Worm (Caenorhabditis elegans) whole organism, L2 larva: ENCODE measurements around the gene inx-6.

ENCODE experiments used
- C34F6.9 ChIP-seq: fragments of 150-350 bp; optimal IDR thresholded peaks from 2 replicates; lab custom pipeline; 2014; ENCODE audit warnings: missing biosample characterization, missing genetic modification characterization
- F13H6.1 ChIP-seq: sonication (generic microtip); optimal IDR thresholded peaks from 2 replicates; lab custom pipeline; 2016; ENCODE audit warnings: missing genetic modification characterization, missing compliant biosample characterization
- R02D3.7 ChIP-seq: fragments of 150-350 bp; optimal IDR thresholded peaks from 2 replicates; lab custom pipeline; 2014; ENCODE audit warnings: missing biosample characterization, missing genetic modification characterization
- Y55F3AM.14 ChIP-seq: fragments of 200-800 bp; sonication (Bioruptor generic); optimal IDR thresholded peaks from 2 replicates; lab custom pipeline; 2018; ENCODE audit warnings: mild to moderate bottlenecking, missing genetic modification characterization, missing compliant biosample characterization
- ZK546.5 ChIP-seq: sonication (generic microtip); optimal IDR thresholded peaks from 2 replicates; lab custom pipeline; 2017; ENCODE audit warnings: missing biosample characterization, missing genetic modification characterization
- alr-1 ChIP-seq: fragments of 150-350 bp; optimal IDR thresholded peaks from 2 replicates; lab custom pipeline; 2014; ENCODE audit warnings: missing biosample characterization, missing genetic modification characterization
- aly-2 ChIP-seq: fragments of 150-350 bp; optimal IDR thresholded peaks from 2 replicates; lab custom pipeline; 2014; ENCODE audit warnings: missing biosample characterization, missing genetic modification characterization
- ama-1 ChIP-seq: fragments of 150-350 bp; optimal IDR thresholded peaks from 2 replicates; lab custom pipeline; 2018; ENCODE audit warnings: inconsistent platforms
- blmp-1 ChIP-seq: sonication (generic microtip); optimal IDR thresholded peaks from 2 replicates; lab custom pipeline; 2017; ENCODE audit warnings: missing genetic modification characterization, mild to moderate bottlenecking, missing compliant biosample characterization, antibody characterized with exemption, moderate library complexity; ENCODE audit not compliant: insufficient read depth
- ceh-16 ChIP-seq: fragments of 150-350 bp; optimal IDR thresholded peaks from 2 replicates; lab custom pipeline; 2014; ENCODE audit warnings: missing biosample characterization, missing genetic modification characterization
- ceh-82 ChIP-seq: fragments of 150-350 bp; optimal IDR thresholded peaks from 2 replicates; lab custom pipeline; 2014; ENCODE audit warnings: missing biosample characterization, missing genetic modification characterization
- crh-2 ChIP-seq: sonication (generic microtip); optimal IDR thresholded peaks from 2 replicates; lab custom pipeline; 2017; ENCODE audit warnings: missing biosample characterization, missing genetic modification characterization
- dmd-4 ChIP-seq: sonication (generic microtip); optimal IDR thresholded peaks from 2 replicates; lab custom pipeline; 2017; ENCODE audit warnings: missing biosample characterization, missing genetic modification characterization
- egl-27 ChIP-seq: sonication (generic microtip); optimal IDR thresholded peaks from 3 replicates; lab custom pipeline; 2017; ENCODE audit warnings: missing biosample characterization, missing genetic modification reagents, missing genetic modification characterization
- elt-3 ChIP-seq: sonication (generic microtip); optimal IDR thresholded peaks from 2 replicates; lab custom pipeline; 2017; ENCODE audit warnings: missing biosample characterization, missing genetic modification characterization
- fos-1 ChIP-seq: fragments of 150-350 bp; optimal IDR thresholded peaks from 2 replicates; lab custom pipeline; 2014; ENCODE audit warnings: missing biosample characterization, missing genetic modification characterization
- gmeb-1 ChIP-seq: fragments of 150-350 bp; optimal IDR thresholded peaks from 2 replicates; lab custom pipeline; 2014; ENCODE audit warnings: missing biosample characterization, missing genetic modification characterization
- lin-11 ChIP-seq: fragments of 150-350 bp; sonication (generic microtip); optimal IDR thresholded peaks from 2 replicates; lab custom pipeline; 2014; ENCODE audit warnings: missing biosample characterization, missing genetic modification characterization, inconsistent platforms, mixed read lengths
- lin-13 ChIP-seq: fragments of 150-350 bp; optimal IDR thresholded peaks from 2 replicates; lab custom pipeline; 2014; ENCODE audit warnings: missing biosample characterization, missing genetic modification reagents, missing genetic modification characterization
- lin-39 ChIP-seq: fragments of 150-350 bp; optimal IDR thresholded peaks from 2 replicates; lab custom pipeline; 2014; ENCODE audit warnings: missing biosample characterization, missing genetic modification reagents, missing genetic modification characterization
- lsy-2 ChIP-seq, 2 experiments: fragments of 150-350 bp in 1 of 2; sonication (generic microtip) in 1 of 2; optimal IDR thresholded peaks; 2 replicates each; lab custom pipeline; 2014 to 2017; ENCODE audit warnings: missing biosample characterization in 2 of 2, missing genetic modification characterization in 2 of 2
- mab-5 ChIP-seq: fragments of 150-350 bp; optimal IDR thresholded peaks from 2 replicates; lab custom pipeline; 2014; ENCODE audit warnings: missing biosample characterization, missing genetic modification characterization
- mdl-1 ChIP-seq, 2 experiments: fragments of 150-350 bp in 1 of 2; sonication (generic microtip) in 1 of 2; optimal IDR thresholded peaks; 2 replicates each; lab custom pipeline; 2017; ENCODE audit warnings: missing biosample characterization in 2 of 2, missing genetic modification characterization in 2 of 2
- nhr-10 ChIP-seq: sonication (generic microtip); optimal IDR thresholded peaks from 2 replicates; lab custom pipeline; 2017; ENCODE audit warnings: missing biosample characterization, missing genetic modification characterization
- nhr-12 ChIP-seq: fragments of 150-350 bp; optimal IDR thresholded peaks from 2 replicates; lab custom pipeline; 2014; ENCODE audit warnings: missing biosample characterization, missing genetic modification characterization
- nhr-129 ChIP-seq: fragments of 150-350 bp; optimal IDR thresholded peaks from 2 replicates; lab custom pipeline; 2014; ENCODE audit warnings: missing biosample characterization, missing genetic modification characterization
- nhr-21 ChIP-seq: fragments of 150-350 bp; optimal IDR thresholded peaks from 2 replicates; lab custom pipeline; 2014; ENCODE audit warnings: missing biosample characterization, missing genetic modification characterization
- nhr-23 ChIP-seq: fragments of 150-350 bp; optimal IDR thresholded peaks from 2 replicates; lab custom pipeline; 2014; ENCODE audit warnings: missing biosample characterization, missing genetic modification reagents, missing genetic modification characterization
- nhr-237 ChIP-seq: fragments of 150-350 bp; optimal IDR thresholded peaks from 2 replicates; lab custom pipeline; 2014; ENCODE audit warnings: missing biosample characterization, missing genetic modification characterization
- nhr-25 ChIP-seq: fragments of 150-350 bp; sonication (generic microtip); optimal IDR thresholded peaks from 3 replicates; lab custom pipeline; 2014; ENCODE audit warnings: missing biosample characterization, missing genetic modification characterization
- nhr-6 ChIP-seq: fragments of 150-350 bp; optimal IDR thresholded peaks from 2 replicates; lab custom pipeline; 2014; ENCODE audit warnings: missing biosample characterization, missing genetic modification characterization
- peb-1 ChIP-seq: fragments of 150-350 bp; optimal IDR thresholded peaks from 2 replicates; lab custom pipeline; 2014; ENCODE audit warnings: missing biosample characterization, missing genetic modification characterization
- sem-4 ChIP-seq: fragments of 150-350 bp; optimal IDR thresholded peaks from 2 replicates; lab custom pipeline; 2014; ENCODE audit warnings: missing biosample characterization, missing genetic modification reagents, missing genetic modification characterization
- skn-1 ChIP-seq: sonication (generic microtip); optimal IDR thresholded peaks from 2 replicates; lab custom pipeline; 2017; ENCODE audit warnings: missing biosample characterization, missing genetic modification characterization
- sma-3 ChIP-seq: sonication (generic microtip); optimal IDR thresholded peaks from 2 replicates; lab custom pipeline; 2016; ENCODE audit warnings: missing genetic modification reagents, missing genetic modification characterization, missing compliant biosample characterization
- sma-9 ChIP-seq, 2 experiments: fragments of 150-350 bp in 1 of 2; sonication (generic microtip) in 1 of 2; optimal IDR thresholded peaks; 2 replicates each; lab custom pipeline; 2014 to 2016; ENCODE audit warnings: missing genetic modification characterization in 2 of 2, mild to moderate bottlenecking in 1 of 2, missing biosample characterization in 1 of 2, missing compliant biosample characterization in 1 of 2, missing genetic modification reagents in 1 of 2, moderate library complexity in 1 of 2
- snpc-4 ChIP-seq: fragments of 150-350 bp; optimal IDR thresholded peaks from 2 replicates; lab custom pipeline; 2014; ENCODE audit warnings: missing biosample characterization, missing genetic modification characterization
- unc-55 ChIP-seq: fragments of 150-350 bp; sonication (generic microtip); optimal IDR thresholded peaks from 3 replicates; lab custom pipeline; 2014; ENCODE audit warnings: missing biosample characterization, missing genetic modification reagents, missing genetic modification characterization
- zag-1 ChIP-seq: fragments of 150-350 bp; optimal IDR thresholded peaks from 2 replicates; lab custom pipeline; 2014; ENCODE audit warnings: missing biosample characterization, missing genetic modification characterization
- ztf-1 ChIP-seq: fragments of 200-800 bp; sonication (Bioruptor generic); conservative IDR thresholded peaks from 2 replicates; pipeline ENCODE4 v1.3.6; 2022; ENCODE audit warnings: missing genetic modification characterization, missing compliant biosample characterization
- ztf-4 ChIP-seq: fragments of 150-350 bp; optimal IDR thresholded peaks from 2 replicates; lab custom pipeline; 2014; ENCODE audit warnings: missing biosample characterization, missing genetic modification characterization

inx-6 gene

DNA sequence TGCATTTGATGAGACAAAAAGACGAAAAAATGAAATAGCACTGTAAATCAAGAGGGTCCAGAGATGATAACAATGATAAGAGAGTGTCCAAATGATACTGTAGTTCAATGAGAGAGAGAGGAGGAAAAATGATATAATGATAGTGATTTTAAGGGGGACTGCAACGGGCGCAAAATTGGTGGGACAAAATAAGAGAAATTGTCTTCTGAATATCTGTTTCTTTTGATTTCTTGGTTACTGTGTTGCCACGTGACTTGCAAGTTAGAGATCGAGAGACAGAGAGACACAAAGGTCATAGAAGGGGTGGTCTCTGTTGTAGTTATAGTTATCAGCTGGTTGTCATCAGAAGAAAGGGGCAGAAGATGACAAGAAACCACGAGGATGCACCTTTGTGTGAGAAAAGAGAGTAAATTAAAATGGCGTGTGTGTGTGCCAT is 30.4 kb upstream of the inx-6 start (continued):
- TF ChIP-seq nhr-25 (tag; lab: Kevin White, UChicago) = peak; percentile 78
- TF ChIP-seq elt-3 (tag; lab: Kevin White, UChicago) = no peak
- no peak for TF ChIP-seq dmd-4 (tag; lab: Kevin White, UChicago)

ce11 chrIV:12717531-12717930 is 28.9 kb upstream of the inx-6 start, which contains the start of gene C27D8.1:
TSS of gene C27D8.1 (plus strand) at chrIV:12717831.
- TF ChIP-seq peb-1 (tag; lab: Kevin White, UChicago) = no peak
- no peak for TF ChIP-seq alr-1 (tag; lab: Kevin White, UChicago)
- TF ChIP-seq Y55F3AM.14 = no peak
- TF ChIP-seq sma-3 = no peak
- no peak for TF ChIP-seq nhr-12 (tag; lab: Kevin White, UChicago)
- no peak for TF ChIP-seq unc-55 (GFP tag; lab: Kevin White, UChicago)
- TF ChIP-seq lin-11 (tag; lab: Kevin White, UChicago) = no peak

DNA sequence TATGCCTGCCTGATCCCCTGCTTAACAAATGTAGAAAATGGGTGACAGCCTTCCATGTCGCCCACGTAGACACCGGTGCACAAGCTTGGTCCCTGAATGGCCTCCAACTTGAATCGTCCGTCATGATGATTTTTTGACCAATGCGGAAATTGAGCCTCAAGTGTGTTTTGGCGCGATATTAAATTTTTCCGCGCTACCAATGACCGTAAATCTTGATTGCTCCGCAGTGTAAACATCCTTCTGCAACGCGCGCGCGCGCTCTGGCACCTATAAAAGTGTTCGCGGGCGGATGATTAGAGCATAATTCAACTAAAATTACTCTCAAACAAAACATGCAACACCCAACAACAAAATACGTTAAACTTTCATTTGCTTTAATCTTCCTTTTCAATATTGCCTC is 26.7 kb upstream of the inx-6 start, which contains the start of gene idpp-7:
Gene idpp-7, plus strand, starts transcription at position 301 of the 400 bp plus-strand sequence.
- no peak for TF ChIP-seq lsy-2 (tag; optimal IDR thresholded peaks at IDR 0.05; lab: Kevin White, UChicago)
- TF ChIP-seq peb-1 (tag; lab: Kevin White, UChicago) = no peak
- TF ChIP-seq nhr-10 = no peak
- no peak for TF ChIP-seq zag-1 (tag; lab: Kevin White, UChicago)
- TF ChIP-seq nhr-6 = no peak
- TF ChIP-seq egl-27 = no peak
- TF ChIP-seq F13H6.1 (tag; lab: Kevin White, UChicago) = no peak
- no peak for TF ChIP-seq ztf-4 (tag; lab: Kevin White, UChicago)
- no peak for TF ChIP-seq aly-2 (tag; lab: Kevin White, UChicago)
- TF ChIP-seq skn-1 (tag; lab: Kevin White, UChicago) = no peak
- no peak for TF ChIP-seq alr-1 (tag; lab: Kevin White, UChicago)
- TF ChIP-seq sma-9 (GFP tag; optimal IDR thresholded peaks at IDR 0.05; lab: Kevin White, UChicago) = no peak
- TF ChIP-seq sma-9 (tag; optimal IDR thresholded peaks at IDR 0.05; lab: Kevin White, UChicago) = no peak
- no peak for TF ChIP-seq blmp-1 (tag; lab: Kevin White, UChicago)
- TF ChIP-seq gmeb-1 (tag; lab: Kevin White, UChicago) = no peak
- no peak for TF ChIP-seq unc-55 (GFP tag; lab: Kevin White, UChicago)
- TF ChIP-seq crh-2 (tag; lab: Kevin White, UChicago) = no peak
- TF ChIP-seq mab-5 (tag; lab: Kevin White, UChicago) = no peak
- TF ChIP-seq ztf-1 (GFP tag; lab: Robert Waterston, UW) = no peak
- TF ChIP-seq ZK546.5 = no peak

DNA sequence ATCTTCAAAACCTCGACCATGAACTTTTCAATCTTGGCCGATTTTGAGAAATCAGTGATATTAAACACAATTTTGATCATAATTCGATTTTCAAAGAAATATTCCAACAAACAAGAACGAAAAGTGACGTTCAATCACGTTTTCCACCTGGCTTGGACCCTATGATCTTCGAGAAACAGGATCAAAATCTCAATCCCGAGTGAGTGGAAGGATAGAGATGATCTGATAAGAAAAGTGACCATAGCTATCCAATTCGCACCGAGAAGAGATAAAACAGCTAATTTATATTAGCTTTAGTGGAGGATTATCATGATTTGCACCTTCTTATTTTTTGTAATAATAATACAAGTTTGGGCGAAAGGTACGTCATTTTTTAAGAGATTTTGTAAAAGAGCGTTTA is 25.3 kb upstream of the inx-6 start, which contains the start of gene T23F6.2:
Gene T23F6.2, plus strand, starts transcription at position 251 of the 400 bp plus-strand sequence.
- TF ChIP-seq peb-1 (tag; lab: Kevin White, UChicago) = no peak
- TF ChIP-seq lsy-2 (tag; optimal IDR thresholded peaks at IDR 0.05; lab: Kevin White, UChicago) = no peak
- no peak for TF ChIP-seq dmd-4 (tag; lab: Kevin White, UChicago)
- no peak for TF ChIP-seq lin-39 (tag; lab: Kevin White, UChicago)
- TF ChIP-seq nhr-12 (tag; lab: Kevin White, UChicago) = no peak
- no peak for TF ChIP-seq ztf-4 (tag; lab: Kevin White, UChicago)
- no peak for TF ChIP-seq nhr-23 (tag; lab: Kevin White, UChicago)
- TF ChIP-seq elt-3 (tag; lab: Kevin White, UChicago) = no peak
- TF ChIP-seq nhr-6 = no peak
- TF ChIP-seq zag-1 (tag; lab: Kevin White, UChicago) = no peak
- no peak for TF ChIP-seq C34F6.9 (tag; lab: Kevin White, UChicago)
- TF ChIP-seq Y55F3AM.14 = no peak
- TF ChIP-seq ceh-16 = no peak
- no peak for TF ChIP-seq mab-5 (tag; lab: Kevin White, UChicago)
- TF ChIP-seq crh-2 (tag; lab: Kevin White, UChicago) = no peak
- no peak for TF ChIP-seq nhr-129 (tag; lab: Kevin White, UChicago)
- no peak for TF ChIP-seq F13H6.1 (tag; lab: Kevin White, UChicago)

- no peak for TF ChIP-seq skn-1 (tag; lab: Kevin White, UChicago)
- peak; percentile 95 for TF ChIP-seq unc-55 (GFP tag; lab: Kevin White, UChicago)
- peak; percentile 74 for TF ChIP-seq ztf-4 (tag; lab: Kevin White, UChicago)
- peak; percentile 86 for TF ChIP-seq egl-27
- peak; percentile 89 for TF ChIP-seq nhr-129 (tag; lab: Kevin White, UChicago)
- no peak for TF ChIP-seq ztf-1 (GFP tag; lab: Robert Waterston, UW)
- TF ChIP-seq mdl-1 (tag; optimal IDR thresholded peaks at IDR 0.05; lab: Kevin White, UChicago) = peak in 1 of 2 experiments; percentile 27
- TF ChIP-seq ZK546.5 = peak; percentile 35
- peak; percentile 89 for TF ChIP-seq lin-13 (GFP tag; lab: Kevin White, UChicago)
- no peak for TF ChIP-seq ceh-16
- TF ChIP-seq ama-1 (lab: Kevin White, UChicago) = no peak
- TF ChIP-seq R02D3.7 = peak; percentile 98
- TF ChIP-seq fos-1 (tag; lab: Kevin White, UChicago) = peak; percentile 51
- TF ChIP-seq sem-4 = peak; percentile 61
- TF ChIP-seq gmeb-1 (tag; lab: Kevin White, UChicago) = peak; percentile 100
- TF ChIP-seq nhr-237 = peak; percentile 80
- TF ChIP-seq nhr-12 (tag; lab: Kevin White, UChicago) = peak; percentile 24
- TF ChIP-seq ceh-82 (tag; lab: Kevin White, UChicago) = peak; percentile 72
- TF ChIP-seq sma-9 (GFP tag; optimal IDR thresholded peaks at IDR 0.05; lab: Kevin White, UChicago) = peak; percentile 94
- TF ChIP-seq sma-9 (tag; optimal IDR thresholded peaks at IDR 0.05; lab: Kevin White, UChicago) = no peak
- peak; percentile 83 for TF ChIP-seq nhr-21 (tag; lab: Kevin White, UChicago)
- peak; percentile 61 for TF ChIP-seq zag-1 (tag; lab: Kevin White, UChicago)
- peak; percentile 76 for TF ChIP-seq snpc-4 (tag; lab: Kevin White, UChicago)
- no peak for TF ChIP-seq elt-3 (tag; lab: Kevin White, UChicago)
- peak; percentile 86 to 93 for TF ChIP-seq lsy-2 (tag; optimal IDR thresholded peaks at IDR 0.05; lab: Kevin White, UChicago)
Observed at ce11 chrIV:12724641-12725040, 21.7 kb upstream of the inx-6 start, which contains the start of the genes T23F6.3 and rbd-1. TSS of gene T23F6.3 (minus strand) at chrIV:12724760. TSS of gene rbd-1 (plus strand) at chrIV:12724986.
